Worm (Caenorhabditis elegans) whole organism, L4/young adult: ENCODE measurements around the gene egl-38.

Experiments used
- W03F9.2 ChIP-seq: fragments of 150-350 bp; optimal IDR thresholded peaks from 2 replicates; lab custom pipeline; 2014; ENCODE audit warnings: missing biosample characterization, missing genetic modification characterization
- dao-5 ChIP-seq: sonication (generic microtip); optimal IDR thresholded peaks from 2 replicates; lab custom pipeline; 2016; ENCODE audit warnings: missing genotype, missing genetic modification characterization, moderate library complexity, missing compliant biosample characterization
- him-1 ChIP-seq: sonication (generic microtip); optimal IDR thresholded peaks from 2 replicates; lab custom pipeline; 2016; ENCODE audit warnings: missing genotype, missing genetic modification reagents, missing genetic modification characterization, missing compliant biosample characterization

Gene egl-38

DNA sequence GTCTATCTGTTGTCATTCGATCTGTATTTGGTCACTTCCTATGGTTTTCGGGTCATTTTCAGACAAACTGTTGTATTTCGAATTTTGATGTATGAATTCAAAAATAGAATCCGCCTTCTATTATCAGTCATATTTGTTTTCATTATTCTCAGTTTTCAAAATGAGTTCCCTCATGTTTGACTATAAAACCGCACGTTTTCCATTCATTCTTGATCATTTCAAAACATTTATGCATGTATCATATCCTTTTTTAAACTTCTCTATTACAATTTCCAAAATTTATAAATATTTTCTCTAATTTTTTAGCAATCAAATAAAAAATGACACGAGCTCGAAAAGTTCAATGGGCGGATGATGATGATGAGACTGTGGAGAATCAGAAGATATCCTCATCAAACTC is 27.5 kb upstream of the egl-38 start, which contains the start of gene K08F4.12:
K08F4.12 (plus strand) TSS at position 301 of the 400 bp plus-strand sequence.
- no peak for TF ChIP-seq dao-5 (tag; lab: Kevin White, UChicago)
- no peak for TF ChIP-seq him-1 (tag; lab: Kevin White, UChicago)
- TF ChIP-seq W03F9.2 = no peak

DNA sequence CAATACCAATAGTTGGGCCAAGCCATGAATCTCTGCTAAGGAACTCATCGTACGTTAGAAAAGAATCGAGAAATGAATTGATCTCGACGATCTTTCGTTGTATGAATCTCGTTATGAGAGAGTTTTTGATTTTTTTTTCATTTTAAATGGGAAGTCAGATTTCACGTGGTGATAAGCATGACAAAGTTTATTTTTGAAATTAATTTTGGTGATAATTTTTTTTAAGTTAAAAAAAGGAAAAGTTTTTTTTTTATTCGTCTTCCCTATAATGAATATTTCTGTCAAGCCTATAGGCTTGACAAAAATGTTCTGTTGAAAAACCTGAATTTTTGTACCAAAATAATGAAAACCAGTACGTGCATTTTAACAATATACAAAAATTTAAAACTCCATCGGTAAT is 25.5 kb upstream of the egl-38 start, which contains the start of gene K08F4.5:
K08F4.5 (minus strand) TSS at position 101 of the 400 bp plus-strand sequence.
- no peak for TF ChIP-seq dao-5 (tag; lab: Kevin White, UChicago)
- no peak for TF ChIP-seq him-1 (tag; lab: Kevin White, UChicago)
- no peak for TF ChIP-seq W03F9.2

DNA sequence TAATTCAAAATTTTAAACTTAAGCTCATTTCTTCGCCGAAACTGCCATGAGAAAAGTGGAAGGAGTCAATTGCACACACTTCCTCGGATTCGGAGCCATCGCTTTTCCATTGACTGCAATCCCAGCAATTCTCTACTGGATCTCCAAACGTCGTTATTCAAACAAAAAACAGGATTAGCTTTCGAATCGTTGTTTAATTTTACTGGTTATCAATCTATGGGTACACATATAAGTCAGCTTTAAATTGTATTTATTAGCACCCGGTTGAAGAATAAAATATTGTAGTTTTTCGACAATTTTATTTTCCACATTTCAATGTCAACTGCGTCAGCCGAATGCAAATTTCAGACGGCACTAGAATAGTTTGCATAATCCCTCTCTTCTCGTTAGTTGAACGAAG is 19.6 kb upstream of the egl-38 start, which contains the start of gene glt-3:
glt-3 (plus strand) TSS at position 301 of the 400 bp plus-strand sequence.
- TF ChIP-seq him-1 (tag; lab: Kevin White, UChicago) = no peak
- TF ChIP-seq dao-5 (tag; lab: Kevin White, UChicago) = no peak

DNA sequence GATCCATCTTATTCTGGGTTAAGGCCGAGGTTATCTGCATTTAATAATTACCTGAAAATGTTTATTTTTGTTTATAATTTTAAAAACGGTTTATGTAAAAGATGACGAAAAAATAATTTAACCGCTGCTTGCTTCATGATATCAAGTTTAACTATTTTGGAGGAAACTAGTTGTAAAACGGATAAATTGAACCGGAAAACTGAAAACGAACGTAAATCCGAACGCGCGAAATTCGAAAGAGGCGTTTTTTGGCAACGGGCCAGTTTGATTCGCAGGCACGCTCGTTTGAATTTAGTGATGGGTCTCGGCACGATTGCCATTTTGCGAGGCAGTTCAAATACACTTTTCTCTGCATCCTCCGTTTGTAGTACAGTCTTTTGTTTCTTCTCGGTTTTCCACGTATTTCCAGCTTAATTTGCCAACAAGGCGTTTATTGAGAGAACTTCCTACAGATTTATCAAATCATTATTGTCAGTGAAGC is 18.6 kb upstream of the egl-38 start, which contains the start of the genes gtbp-1 and K08F4.3:
gtbp-1 (minus strand) TSS at position 51 of the 481 bp plus-strand sequence.
K08F4.3 (plus strand) TSS at position 352 of the 481 bp plus-strand sequence.
- TF ChIP-seq him-1 (tag; lab: Kevin White, UChicago) = no peak
- peak; percentile 81 for TF ChIP-seq W03F9.2

DNA sequence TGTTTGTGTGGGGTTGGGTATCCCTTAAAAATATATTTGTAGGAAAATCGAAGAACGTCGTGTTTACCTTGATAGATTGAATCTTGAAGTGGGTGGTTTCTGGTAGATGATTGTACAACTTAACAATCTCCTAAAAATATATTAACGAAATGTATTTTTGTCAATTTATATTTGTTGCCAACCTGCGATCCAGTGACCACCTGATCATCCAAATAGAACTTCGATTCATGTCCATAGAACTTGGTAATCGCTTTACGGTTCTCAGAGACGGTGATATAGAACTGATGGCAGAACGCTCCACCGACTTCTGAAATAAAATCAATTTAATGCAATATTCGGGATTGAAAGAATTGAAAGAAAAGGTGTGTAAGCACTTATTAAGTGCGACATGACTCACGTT is 18.1 kb upstream of the egl-38 start:
- TF ChIP-seq dao-5 (tag; lab: Kevin White, UChicago) = no peak
- TF ChIP-seq him-1 (tag; lab: Kevin White, UChicago) = no peak
- TF ChIP-seq W03F9.2 = no peak

DNA sequence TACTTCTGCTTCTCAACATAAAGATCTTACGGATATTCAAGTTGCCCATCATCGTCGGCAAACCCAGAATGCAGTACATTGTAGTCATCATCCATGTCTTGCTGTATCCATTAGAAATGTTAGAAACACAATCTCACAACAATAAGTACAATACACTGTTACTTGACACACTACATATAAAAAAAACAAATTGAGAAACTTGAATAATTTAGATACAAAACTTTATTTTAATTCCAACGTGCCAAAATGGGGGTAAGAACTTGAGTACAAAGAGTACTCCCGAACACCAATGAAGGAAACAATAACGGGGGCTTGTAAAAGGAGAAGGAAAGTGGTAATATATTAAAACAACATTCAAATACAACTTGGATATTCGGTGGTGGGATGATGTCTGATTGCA is 16.2 kb upstream of the egl-38 start, which contains the start of gene ctf-18:
ctf-18 (minus strand) TSS at position 101 of the 400 bp plus-strand sequence.
- no peak for TF ChIP-seq dao-5 (tag; lab: Kevin White, UChicago)
- TF ChIP-seq him-1 (tag; lab: Kevin White, UChicago) = no peak
- no peak for TF ChIP-seq W03F9.2

DNA sequence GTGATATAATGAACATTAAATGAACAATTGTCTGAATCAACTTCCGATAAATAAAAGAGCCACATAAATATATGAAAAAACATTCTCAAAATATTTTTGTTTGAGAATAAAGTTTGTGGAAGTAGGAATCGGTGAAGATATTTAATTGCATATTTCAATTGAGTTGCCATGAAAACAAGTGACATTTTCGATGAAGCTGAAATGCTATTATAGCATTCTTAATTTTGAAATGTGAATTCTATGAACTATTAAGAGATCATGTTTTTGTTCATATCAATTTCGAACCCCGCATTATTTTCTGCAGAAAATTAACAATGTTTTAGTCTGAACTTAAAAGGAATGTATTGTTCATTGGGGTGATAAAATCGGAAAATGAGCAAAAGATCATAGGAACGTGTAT is 11.9 kb upstream of the egl-38 start, which contains the start of gene irld-21:
irld-21 (minus strand) TSS at position 101 of the 400 bp plus-strand sequence.
- TF ChIP-seq W03F9.2 (no peak), him-1 (tag; lab: Kevin White, UChicago) (no peak), dao-5 (tag; lab: Kevin White, UChicago) (no peak)

DNA sequence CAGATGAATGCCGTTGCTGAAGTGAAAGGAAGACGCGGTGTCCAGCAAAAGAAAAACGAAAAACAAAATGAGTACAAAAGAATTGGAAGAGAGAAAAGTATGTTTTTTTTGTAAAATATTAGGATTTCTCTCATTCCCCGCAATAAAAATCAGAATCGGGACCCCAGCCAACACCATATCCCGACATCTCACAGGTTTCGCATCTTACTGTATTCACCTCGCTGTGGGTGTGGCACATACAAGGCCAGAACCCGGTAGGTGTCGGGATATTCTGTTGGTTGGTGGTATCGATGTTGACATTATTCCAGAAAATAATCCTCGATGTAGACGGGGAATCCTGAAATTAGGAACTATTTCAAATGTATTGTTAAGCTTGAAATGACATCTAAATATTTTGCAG is 6.4 kb upstream of the egl-38 start:
- no peak for TF ChIP-seq dao-5 (tag; lab: Kevin White, UChicago)
- no peak for TF ChIP-seq W03F9.2
- no peak for TF ChIP-seq him-1 (tag; lab: Kevin White, UChicago)

DNA sequence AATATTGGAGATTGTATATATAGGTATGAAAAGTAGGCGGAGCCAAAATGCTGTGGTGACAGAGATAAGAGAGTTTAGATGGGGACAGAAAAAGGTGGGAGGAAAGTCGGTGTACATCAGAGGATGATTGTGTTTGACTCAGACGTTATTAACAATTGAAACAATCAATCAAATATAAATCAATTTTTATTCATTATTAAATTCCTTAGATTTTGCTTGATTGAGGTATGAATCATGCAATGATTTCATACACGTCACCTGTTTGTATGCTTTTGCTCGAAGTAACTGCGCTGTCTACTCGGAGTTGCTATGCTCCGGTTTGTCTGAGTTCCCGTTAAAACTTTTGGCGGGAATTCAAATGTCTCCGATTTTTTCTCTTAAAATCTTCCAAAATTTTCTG is 4.8 kb upstream of the egl-38 start, which contains the start of gene C04G2.10:
C04G2.10 (plus strand) TSS at position 301 of the 400 bp plus-strand sequence.
- TF ChIP-seq dao-5 (tag; lab: Kevin White, UChicago) (no peak), him-1 (tag; lab: Kevin White, UChicago) (no peak), W03F9.2 (no peak)

DNA sequence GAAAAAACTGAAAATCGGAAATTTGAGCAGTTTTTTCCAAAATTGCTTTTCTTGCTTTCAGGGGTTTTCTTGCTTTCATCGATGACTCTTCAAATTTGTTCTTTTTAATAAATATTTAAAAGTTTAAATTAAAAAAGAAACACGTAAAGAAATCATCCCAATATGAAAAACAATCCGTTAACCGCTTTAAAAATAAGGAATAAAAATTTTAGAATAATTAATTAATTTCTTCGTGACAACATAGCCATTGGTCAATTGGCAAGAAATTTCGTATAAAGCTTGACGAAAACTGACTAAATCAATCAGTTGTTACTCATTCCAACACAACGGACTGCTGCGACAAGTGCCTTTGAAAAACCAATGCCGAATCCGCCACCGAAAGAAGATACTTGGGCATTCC is 2.3 kb upstream of the egl-38 start, which contains the start of gene nsph-3.2:
nsph-3.2 (plus strand) TSS at position 301 of the 400 bp plus-strand sequence.
- TF ChIP-seq dao-5 (tag; lab: Kevin White, UChicago) (no peak), W03F9.2 (no peak), him-1 (tag; lab: Kevin White, UChicago) (no peak)

DNA sequence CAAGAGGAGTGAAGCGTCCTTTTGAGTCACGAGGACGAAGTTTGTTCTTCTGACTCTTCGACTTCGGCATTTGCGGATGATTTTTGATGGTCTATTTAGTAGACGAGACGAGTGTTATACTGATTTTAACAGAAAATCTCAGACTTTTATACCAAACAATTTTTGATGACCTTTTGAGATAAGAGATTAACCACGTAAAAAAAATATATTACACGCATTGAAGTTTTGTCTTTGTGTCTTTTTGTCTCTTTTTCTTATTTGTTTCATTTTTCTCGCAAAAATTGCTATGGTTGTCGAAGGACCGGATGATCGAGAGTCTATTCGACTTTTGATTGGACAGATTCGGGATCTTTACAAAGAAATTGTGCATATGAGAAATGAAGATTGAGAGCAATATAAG is 1.1 kb upstream of the egl-38 start, which contains the start of gene spch-1:
spch-1 (minus strand) TSS at position 101 of the 400 bp plus-strand sequence.
- TF ChIP-seq W03F9.2 (no peak), dao-5 (tag; lab: Kevin White, UChicago) (no peak), him-1 (tag; lab: Kevin White, UChicago) (no peak)

DNA sequence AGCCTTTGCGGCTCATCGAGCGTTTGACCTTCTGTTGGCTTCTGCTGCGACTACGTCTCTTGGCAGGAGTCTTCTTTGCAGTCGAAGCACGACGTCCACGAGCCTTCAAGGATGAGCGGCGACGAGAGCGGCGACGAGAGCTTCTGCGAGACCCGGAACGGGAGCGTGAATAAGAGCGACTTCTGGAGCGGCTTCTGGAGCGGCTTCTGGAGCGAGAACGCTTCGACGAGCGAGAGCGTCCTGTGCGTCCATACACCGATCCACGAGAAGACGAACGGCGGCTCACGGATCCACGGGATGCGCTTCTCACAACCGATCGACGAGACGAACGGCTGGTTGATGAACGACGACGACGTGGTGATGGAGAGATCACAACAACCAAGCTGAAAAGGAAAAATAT is 553 bp upstream of the egl-38 start:
- TF ChIP-seq him-1 (tag; lab: Kevin White, UChicago) (no peak), W03F9.2 (no peak), dao-5 (tag; lab: Kevin White, UChicago) (no peak)

DNA sequence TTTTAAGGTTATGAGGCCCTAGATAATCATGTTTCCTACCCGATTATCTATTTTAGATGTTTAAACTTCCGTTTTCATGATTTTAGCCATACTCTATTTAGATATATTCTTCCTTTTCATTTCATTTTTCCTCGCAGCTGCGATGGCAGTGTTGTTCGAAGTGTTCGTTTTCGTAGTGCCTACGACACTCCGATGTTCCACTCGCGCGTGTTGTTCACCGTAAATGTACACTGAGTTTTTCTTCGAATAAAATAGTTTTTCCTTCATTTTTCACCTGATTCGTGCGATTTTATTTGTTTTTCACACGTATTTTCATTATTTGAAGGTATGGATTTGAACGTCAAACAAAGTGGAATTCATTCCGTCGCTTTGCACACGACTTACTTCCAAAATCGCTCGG is 13.4 kb downstream of the egl-38 start, which contains the start of gene dis-3:
dis-3 (plus strand) TSS at position 322 of the 400 bp plus-strand sequence.
- TF ChIP-seq W03F9.2 (no peak), dao-5 (tag; lab: Kevin White, UChicago) (no peak), him-1 (tag; lab: Kevin White, UChicago) (no peak)

DNA sequence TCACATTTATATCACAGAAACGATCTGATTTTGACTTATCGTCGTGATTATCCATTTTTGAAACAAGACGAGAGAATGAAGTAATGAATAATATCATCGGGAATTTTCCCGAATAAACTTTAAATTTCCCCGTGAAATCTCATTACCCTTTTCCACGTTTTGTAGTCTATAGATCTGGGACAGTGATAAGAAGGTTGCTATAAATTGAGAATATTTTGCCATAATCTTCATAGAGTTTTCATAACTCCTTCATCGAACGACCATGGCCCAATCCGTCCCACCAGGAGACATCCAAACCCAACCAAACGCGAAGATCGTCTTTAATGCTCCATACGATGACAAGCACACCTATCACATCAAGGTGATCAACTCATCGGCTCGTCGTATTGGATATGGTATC is 15.1 kb downstream of the egl-38 start, which contains the start of the genes C04G2.5 and msp-36:
C04G2.5 (minus strand) TSS at position 101 of the 400 bp plus-strand sequence.
msp-36 (plus strand) TSS at position 263 of the 400 bp plus-strand sequence.
- TF ChIP-seq W03F9.2 (no peak), him-1 (tag; lab: Kevin White, UChicago) (no peak), dao-5 (tag; lab: Kevin White, UChicago) (no peak)
